Worm (Caenorhabditis elegans) whole organism, midembryonic: Measurements from ENCODE around the gene K11H3.8.

ENCODE experiments used
- klf-2 ChIP-seq: fragments of 200-800 bp; sonication (Bioruptor generic); conservative IDR thresholded peaks from 2 replicates; pipeline ENCODE4 v1.3.6; 2022; ENCODE audit warnings: missing genetic modification reagents, missing genetic modification characterization, missing compliant biosample characterization
- ref-1 ChIP-seq: fragments of 200-800 bp; sonication (Bioruptor generic); conservative IDR thresholded peaks from 2 replicates; pipeline ENCODE4 v1.3.6; 2022; ENCODE audit warnings: missing genetic modification reagents, missing genetic modification characterization, missing compliant biosample characterization
- tab-1 ChIP-seq: fragments of 200-800 bp; sonication (Bioruptor generic); IDR thresholded peaks from 2 replicates; pipeline ENCODE4 v1.3.6; 2022; ENCODE audit warnings: missing genetic modification characterization, missing compliant biosample characterization

ce11 chrIII:9867352-9867751 lies 32.4 kb downstream of the K11H3.8 start:
- TF ChIP-seq tab-1 (GFP tag; lab: Robert Waterston, UW), result no peak
- TF ChIP-seq klf-2 (GFP tag; lab: Robert Waterston, UW), result no peak
- no peak for TF ChIP-seq ref-1 (GFP tag; lab: Robert Waterston, UW)
